Worm (Caenorhabditis elegans): Measurements from ENCODE around the gene pas-7.

- TF ChIP-seq ceh-28 (tag; optimal IDR thresholded peaks at IDR 0.05) (no peak), R02D3.7 (tag; optimal IDR thresholded peaks at IDR 0.05) (no peak), ztf-11 (tag; optimal IDR thresholded peaks at IDR 0.05) (no peak), snpc-4 (tag; optimal IDR thresholded peaks at IDR 0.05) (no peak)
Observed at ce11 chrII:10108377-10108776, 8.7 kb upstream of the pas-7 start, which contains the start of the genes ZK945.7 and ZK945.8.

Measured in whole organism, L3 larva.